Worm (Caenorhabditis elegans) whole organism, L2 larva: Measurements from ENCODE around the gene pkn-1.
A peak's percentile ranks its signal among the peaks of the same experiment; 100 is the strongest.

Experiments used
- C34F6.9 ChIP-seq: fragments of 150-350 bp; optimal IDR thresholded peaks from 2 replicates; lab custom pipeline; 2014; ENCODE audit warnings: missing biosample characterization, missing genetic modification characterization
- R02D3.7 ChIP-seq: fragments of 150-350 bp; optimal IDR thresholded peaks from 2 replicates; lab custom pipeline; 2014; ENCODE audit warnings: missing biosample characterization, missing genetic modification characterization
- Y55F3AM.14 ChIP-seq: fragments of 200-800 bp; sonication (Bioruptor generic); optimal IDR thresholded peaks from 2 replicates; lab custom pipeline; 2018; ENCODE audit warnings: mild to moderate bottlenecking, missing genetic modification characterization, missing compliant biosample characterization
- alr-1 ChIP-seq: fragments of 150-350 bp; optimal IDR thresholded peaks from 2 replicates; lab custom pipeline; 2014; ENCODE audit warnings: missing biosample characterization, missing genetic modification characterization
- aly-2 ChIP-seq: fragments of 150-350 bp; optimal IDR thresholded peaks from 2 replicates; lab custom pipeline; 2014; ENCODE audit warnings: missing biosample characterization, missing genetic modification characterization
- ama-1 ChIP-seq: fragments of 150-350 bp; optimal IDR thresholded peaks from 2 replicates; lab custom pipeline; 2018; ENCODE audit warnings: inconsistent platforms
- blmp-1 ChIP-seq: sonication (generic microtip); optimal IDR thresholded peaks from 2 replicates; lab custom pipeline; 2017; ENCODE audit warnings: missing genetic modification characterization, mild to moderate bottlenecking, missing compliant biosample characterization, antibody characterized with exemption, moderate library complexity; ENCODE audit not compliant: insufficient read depth
- ceh-16 ChIP-seq: fragments of 150-350 bp; optimal IDR thresholded peaks from 2 replicates; lab custom pipeline; 2014; ENCODE audit warnings: missing biosample characterization, missing genetic modification characterization
- ceh-82 ChIP-seq: fragments of 150-350 bp; optimal IDR thresholded peaks from 2 replicates; lab custom pipeline; 2014; ENCODE audit warnings: missing biosample characterization, missing genetic modification characterization
- crh-2 ChIP-seq: sonication (generic microtip); optimal IDR thresholded peaks from 2 replicates; lab custom pipeline; 2017; ENCODE audit warnings: missing biosample characterization, missing genetic modification characterization
- dmd-4 ChIP-seq: sonication (generic microtip); optimal IDR thresholded peaks from 2 replicates; lab custom pipeline; 2017; ENCODE audit warnings: missing biosample characterization, missing genetic modification characterization
- egl-27 ChIP-seq: sonication (generic microtip); optimal IDR thresholded peaks from 3 replicates; lab custom pipeline; 2017; ENCODE audit warnings: missing biosample characterization, missing genetic modification reagents, missing genetic modification characterization
- elt-1 ChIP-seq: fragments of 150-350 bp; optimal IDR thresholded peaks from 2 replicates; lab custom pipeline; 2014; ENCODE audit warnings: missing biosample characterization, missing genetic modification characterization
- elt-3 ChIP-seq: sonication (generic microtip); optimal IDR thresholded peaks from 2 replicates; lab custom pipeline; 2017; ENCODE audit warnings: missing biosample characterization, missing genetic modification characterization
- fos-1 ChIP-seq: fragments of 150-350 bp; optimal IDR thresholded peaks from 2 replicates; lab custom pipeline; 2014; ENCODE audit warnings: missing biosample characterization, missing genetic modification characterization
- lin-11 ChIP-seq: fragments of 150-350 bp; sonication (generic microtip); optimal IDR thresholded peaks from 2 replicates; lab custom pipeline; 2014; ENCODE audit warnings: missing biosample characterization, missing genetic modification characterization, inconsistent platforms, mixed read lengths
- lsy-2 ChIP-seq, 2 experiments: fragments of 150-350 bp in 1 of 2; sonication (generic microtip) in 1 of 2; optimal IDR thresholded peaks; 2 replicates each; lab custom pipeline; 2014 to 2017; ENCODE audit warnings: missing biosample characterization in 2 of 2, missing genetic modification characterization in 2 of 2
- mbf-1 ChIP-seq: sonication (generic microtip); optimal IDR thresholded peaks from 2 replicates; lab custom pipeline; 2017; ENCODE audit warnings: missing biosample characterization, missing genetic modification characterization
- mdl-1 ChIP-seq, 2 experiments: fragments of 150-350 bp in 1 of 2; sonication (generic microtip) in 1 of 2; optimal IDR thresholded peaks; 2 replicates each; lab custom pipeline; 2017; ENCODE audit warnings: missing biosample characterization in 2 of 2, missing genetic modification characterization in 2 of 2
- nhr-10 ChIP-seq: sonication (generic microtip); optimal IDR thresholded peaks from 2 replicates; lab custom pipeline; 2017; ENCODE audit warnings: missing biosample characterization, missing genetic modification characterization
- nhr-11 ChIP-seq: fragments of 150-350 bp; optimal IDR thresholded peaks from 2 replicates; lab custom pipeline; 2014; ENCODE audit warnings: missing biosample characterization, missing genetic modification characterization
- nhr-12 ChIP-seq: fragments of 150-350 bp; optimal IDR thresholded peaks from 2 replicates; lab custom pipeline; 2014; ENCODE audit warnings: missing biosample characterization, missing genetic modification characterization
- nhr-129 ChIP-seq: fragments of 150-350 bp; optimal IDR thresholded peaks from 2 replicates; lab custom pipeline; 2014; ENCODE audit warnings: missing biosample characterization, missing genetic modification characterization
- nhr-237 ChIP-seq: fragments of 150-350 bp; optimal IDR thresholded peaks from 2 replicates; lab custom pipeline; 2014; ENCODE audit warnings: missing biosample characterization, missing genetic modification characterization
- nhr-25 ChIP-seq: fragments of 150-350 bp; sonication (generic microtip); optimal IDR thresholded peaks from 3 replicates; lab custom pipeline; 2014; ENCODE audit warnings: missing biosample characterization, missing genetic modification characterization
- nhr-6 ChIP-seq: fragments of 150-350 bp; optimal IDR thresholded peaks from 2 replicates; lab custom pipeline; 2014; ENCODE audit warnings: missing biosample characterization, missing genetic modification characterization
- peb-1 ChIP-seq: fragments of 150-350 bp; optimal IDR thresholded peaks from 2 replicates; lab custom pipeline; 2014; ENCODE audit warnings: missing biosample characterization, missing genetic modification characterization
- sem-4 ChIP-seq: fragments of 150-350 bp; optimal IDR thresholded peaks from 2 replicates; lab custom pipeline; 2014; ENCODE audit warnings: missing biosample characterization, missing genetic modification reagents, missing genetic modification characterization
- skn-1 ChIP-seq: sonication (generic microtip); optimal IDR thresholded peaks from 2 replicates; lab custom pipeline; 2017; ENCODE audit warnings: missing biosample characterization, missing genetic modification characterization
- sma-9 ChIP-seq, 2 experiments: fragments of 150-350 bp in 1 of 2; sonication (generic microtip) in 1 of 2; optimal IDR thresholded peaks; 2 replicates each; lab custom pipeline; 2014 to 2016; ENCODE audit warnings: missing genetic modification characterization in 2 of 2, mild to moderate bottlenecking in 1 of 2, missing biosample characterization in 1 of 2, missing compliant biosample characterization in 1 of 2, missing genetic modification reagents in 1 of 2, moderate library complexity in 1 of 2
- snpc-4 ChIP-seq: fragments of 150-350 bp; optimal IDR thresholded peaks from 2 replicates; lab custom pipeline; 2014; ENCODE audit warnings: missing biosample characterization, missing genetic modification characterization
- unc-39 ChIP-seq: fragments of 150-350 bp; optimal IDR thresholded peaks from 2 replicates; lab custom pipeline; 2014; ENCODE audit warnings: missing biosample characterization, missing genetic modification characterization
- unc-62 ChIP-seq: fragments of 150-350 bp; optimal IDR thresholded peaks from 2 replicates; lab custom pipeline; 2014; ENCODE audit warnings: missing biosample characterization, missing genetic modification reagents, missing genetic modification characterization
- zag-1 ChIP-seq: fragments of 150-350 bp; optimal IDR thresholded peaks from 2 replicates; lab custom pipeline; 2014; ENCODE audit warnings: missing biosample characterization, missing genetic modification characterization
- ztf-1 ChIP-seq: fragments of 200-800 bp; sonication (Bioruptor generic); conservative IDR thresholded peaks from 2 replicates; pipeline ENCODE4 v1.3.6; 2022; ENCODE audit warnings: missing genetic modification characterization, missing compliant biosample characterization
- ztf-11 ChIP-seq: sonication (generic microtip); optimal IDR thresholded peaks from 2 replicates; lab custom pipeline; 2017; ENCODE audit warnings: missing biosample characterization, missing genetic modification characterization

The pkn-1 gene

DNA sequence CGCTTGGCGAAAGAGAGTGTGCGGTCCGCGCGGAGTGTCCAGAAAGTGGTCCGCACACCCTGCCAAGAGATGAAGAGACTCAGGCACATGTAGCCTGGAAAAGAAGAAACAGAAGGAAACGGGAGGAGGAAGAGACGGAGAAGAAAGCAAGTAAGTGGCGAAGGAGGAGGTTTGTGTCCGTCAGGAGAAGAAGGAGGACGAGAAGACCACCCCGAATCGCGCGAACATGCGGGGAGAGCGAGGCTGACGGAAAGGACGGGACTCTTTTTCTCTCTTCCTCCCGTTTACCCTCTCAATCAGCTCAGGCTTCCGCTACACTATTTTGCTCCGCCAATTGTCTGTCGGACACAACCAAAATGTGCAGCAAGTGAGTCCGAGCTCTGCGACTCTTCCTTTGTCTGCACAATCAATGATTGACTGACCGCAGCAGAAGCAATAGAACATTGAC is 38.5 kb downstream of the pkn-1 start (continued):
- no peak for TF ChIP-seq aly-2 (tag; lab: Kevin White, UChicago)
- TF ChIP-seq, all 48 proteins: peak for 18

DNA sequence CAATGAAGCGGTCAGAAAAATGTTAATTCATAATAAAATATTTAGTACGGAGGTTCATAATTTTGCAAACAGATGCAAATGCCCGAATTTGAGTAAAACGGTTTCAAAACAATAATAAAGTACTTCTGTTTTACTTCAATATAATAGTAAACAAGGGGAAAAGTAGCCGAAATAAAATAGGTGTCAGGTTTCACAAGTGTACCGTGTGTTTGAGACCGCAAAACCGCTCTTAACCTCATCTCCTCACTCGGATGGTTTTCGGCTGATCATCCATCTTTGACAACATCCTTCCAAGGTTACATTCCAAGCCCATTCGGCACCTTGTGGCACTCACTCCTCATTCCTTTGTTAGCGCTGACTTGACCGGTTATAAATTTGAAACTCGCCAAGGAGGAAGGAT is 40.4 kb downstream of the pkn-1 start:
- TF ChIP-seq nhr-11 (tag; lab: Kevin White, UChicago) (no peak), nhr-6 (no peak), elt-3 (tag; lab: Kevin White, UChicago) (no peak), Y55F3AM.14 (GFP tag; lab: Kevin White, UChicago) (no peak), dmd-4 (tag; lab: Kevin White, UChicago) (no peak), nhr-12 (no peak), ztf-1 (GFP tag; lab: Robert Waterston, UW) (no peak), nhr-237 (tag; lab: Kevin White, UChicago) (no peak)

DNA sequence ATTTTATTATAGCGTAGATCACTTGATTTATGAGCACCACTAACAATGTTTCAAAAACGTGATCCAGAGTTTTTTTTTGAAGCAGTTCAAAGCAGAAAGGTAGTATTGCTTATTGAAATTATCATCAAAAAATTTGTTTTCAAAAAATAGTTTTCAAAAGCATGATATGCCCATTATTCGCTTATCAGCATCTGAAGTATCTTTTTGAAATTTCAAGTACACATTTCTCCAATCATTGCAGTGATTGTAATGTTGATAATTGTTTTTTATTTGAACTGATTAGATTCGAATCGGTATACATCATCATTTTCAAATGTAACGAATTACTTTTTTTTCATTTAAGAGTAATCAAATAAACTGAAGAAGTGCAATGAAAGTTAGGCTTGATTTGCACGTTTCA is 43.7 kb downstream of the pkn-1 start:
- TF ChIP-seq zag-1 (no peak), elt-1 (tag; lab: Kevin White, UChicago) (no peak), skn-1 (tag; lab: Kevin White, UChicago) (peak; percentile 54), nhr-12 (no peak), R02D3.7 (tag; lab: Kevin White, UChicago) (no peak), fos-1 (peak; percentile 25), nhr-129 (tag; lab: Kevin White, UChicago) (no peak), sma-9 (GFP tag; optimal IDR thresholded peaks at IDR 0.05; lab: Kevin White, UChicago) (no peak), sma-9 (tag; optimal IDR thresholded peaks at IDR 0.05; lab: Kevin White, UChicago) (no peak)

DNA sequence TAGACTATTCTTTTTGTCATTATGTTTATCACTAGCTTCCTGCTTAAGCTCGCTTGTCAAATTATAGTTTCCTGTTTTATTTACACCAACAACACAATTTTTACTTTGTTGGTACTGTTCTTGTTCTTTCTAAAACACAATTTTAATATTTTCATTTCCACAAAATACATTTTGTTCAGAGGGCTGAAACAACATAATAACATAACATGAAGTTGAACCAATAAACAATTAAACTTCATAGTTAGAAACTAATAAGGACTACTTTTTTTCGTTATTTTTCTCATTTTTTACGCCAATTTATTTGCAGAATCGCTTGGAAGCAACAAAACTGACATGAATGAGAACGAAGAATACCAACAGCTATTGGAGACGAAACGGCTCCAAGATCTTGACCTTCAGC is 46.8 kb downstream of the pkn-1 start, which contains the start of gene C39B10.3:
C39B10.3 (plus strand) TSS at position 301 of the 400 bp plus-strand sequence.
- TF ChIP-seq unc-62 (GFP tag; lab: Kevin White, UChicago) (no peak), Y55F3AM.14 (GFP tag; lab: Kevin White, UChicago) (no peak), aly-2 (tag; lab: Kevin White, UChicago) (no peak), mbf-1 (tag; lab: Kevin White, UChicago) (no peak), lsy-2 (tag; optimal IDR thresholded peaks at IDR 0.05; lab: Kevin White, UChicago) (no peak), sem-4 (tag; lab: Kevin White, UChicago) (no peak), nhr-10 (tag; lab: Kevin White, UChicago) (no peak), peb-1 (tag; lab: Kevin White, UChicago) (no peak), alr-1 (tag; lab: Kevin White, UChicago) (no peak), blmp-1 (tag; lab: Kevin White, UChicago) (no peak), mdl-1 (tag; optimal IDR thresholded peaks at IDR 0.05; lab: Kevin White, UChicago) (no peak), sma-9 (GFP tag; optimal IDR thresholded peaks at IDR 0.05; lab: Kevin White, UChicago) (no peak), sma-9 (tag; optimal IDR thresholded peaks at IDR 0.05; lab: Kevin White, UChicago) (no peak)

ce11 chrX:10444705-10445104 is 47.7 kb downstream of the pkn-1 start, which contains the start of gene C39B10.4:
Gene C39B10.4 (plus strand): TSS chrX:10445005.
- TF ChIP-seq elt-3 (tag; lab: Kevin White, UChicago), result no peak
- no peak for TF ChIP-seq snpc-4 (tag; lab: Kevin White, UChicago)
- no peak for TF ChIP-seq ceh-16 (tag; lab: Kevin White, UChicago)
- no peak for TF ChIP-seq egl-27
- no peak for TF ChIP-seq mbf-1 (tag; lab: Kevin White, UChicago)
- no peak for TF ChIP-seq aly-2 (tag; lab: Kevin White, UChicago)
- TF ChIP-seq ama-1, result no peak
- no peak for TF ChIP-seq alr-1 (tag; lab: Kevin White, UChicago)
- no peak for TF ChIP-seq ceh-82 (tag; lab: Kevin White, UChicago)
- TF ChIP-seq crh-2, result no peak
- TF ChIP-seq nhr-25 (tag; lab: Kevin White, UChicago), result no peak

- peak; percentile 10 for TF ChIP-seq C34F6.9 (tag; lab: Kevin White, UChicago)
- no peak for TF ChIP-seq lin-11
- TF ChIP-seq dmd-4 (tag; lab: Kevin White, UChicago), result no peak
- TF ChIP-seq lsy-2 (tag; optimal IDR thresholded peaks at IDR 0.05; lab: Kevin White, UChicago), result peak in 1 of 2 experiments; percentile 63
- TF ChIP-seq mdl-1 (tag; optimal IDR thresholded peaks at IDR 0.05; lab: Kevin White, UChicago), result no peak
- TF ChIP-seq elt-3 (tag; lab: Kevin White, UChicago), result no peak
- TF ChIP-seq unc-39, result no peak
- no peak for TF ChIP-seq elt-1 (tag; lab: Kevin White, UChicago)
- TF ChIP-seq nhr-6, result no peak
- TF ChIP-seq ceh-16 (tag; lab: Kevin White, UChicago), result no peak
- TF ChIP-seq ztf-11 (tag; lab: Kevin White, UChicago), result no peak
- no peak for TF ChIP-seq nhr-12
- TF ChIP-seq Y55F3AM.14 (GFP tag; lab: Kevin White, UChicago), result no peak
Measured at ce11 chrX:10446982-10447381, 49.9 kb downstream of the pkn-1 start, which contains the start of gene C39B10.5. Gene C39B10.5 (plus strand): TSS chrX:10447343.
